Worm (Caenorhabditis elegans): Measurements from ENCODE around the gene R11G1.7.

- no peak for TF ChIP-seq akir-1 (GFP tag; optimal IDR thresholded peaks at IDR 0.05)
- TF ChIP-seq unc-62 (GFP tag; optimal IDR thresholded peaks at IDR 0.05) = no peak
- no peak for TF ChIP-seq nhr-120 (GFP tag; IDR thresholded peaks at IDR 0.05)
- TF ChIP-seq dpff-1 (tag; optimal IDR thresholded peaks at IDR 0.05) = no peak
- no peak for TF ChIP-seq pha-4 (tag; optimal IDR thresholded peaks at IDR 0.05)
- no peak for TF ChIP-seq snpc-3.4 (tag; optimal IDR thresholded peaks at IDR 0.05)
- no peak for TF ChIP-seq snpc-4 (GFP tag; optimal IDR thresholded peaks at IDR 0.05)
- no peak for TF ChIP-seq snpc-4 (tag; optimal IDR thresholded peaks at IDR 0.05)
- no peak for TF ChIP-seq nhr-80 (tag; optimal IDR thresholded peaks at IDR 0.05)
- TF ChIP-seq hmg-20 (GFP tag; IDR thresholded peaks at IDR 0.05) = no peak
- no peak for TF ChIP-seq ceh-40 (GFP tag; IDR thresholded peaks at IDR 0.05)
Measured at ce11 chrX:3628016-3628415, 28.1 kb upstream of the R11G1.7 start, which contains the start of gene vep-2.

Data from whole organism, young adult.